Worm (Caenorhabditis elegans): Measurements from ENCODE around the gene F58B4.7.

- TF ChIP-seq pes-1 (GFP tag; IDR thresholded peaks at IDR 0.05) (no peak), ceh-36 (tag; optimal IDR thresholded peaks at IDR 0.05) (no peak), sea-1 (GFP tag; conservative IDR thresholded peaks at IDR 0.05) (no peak)
Observed at ce11 chrV:10925658-10926057, 2.5 kb upstream of the F58B4.7 start.

Measured in whole organism, early embryonic.